Worm (Caenorhabditis elegans) whole organism, L1 larva: ENCODE results near the gene chil-3.
A peak's percentile ranks its signal among the peaks of the same experiment; 100 is the strongest.

Experiments
- C16A3.4 ChIP-seq: fragments of 150-350 bp; optimal IDR thresholded peaks from 2 replicates; lab custom pipeline; 2014; ENCODE audit warnings: missing biosample characterization, missing genetic modification characterization
- aha-1 ChIP-seq: fragments of 150-350 bp; optimal IDR thresholded peaks from 2 replicates; lab custom pipeline; 2014; ENCODE audit warnings: missing biosample characterization, missing genetic modification characterization
- aly-2 ChIP-seq: fragments of 150-350 bp; optimal IDR thresholded peaks from 2 replicates; lab custom pipeline; 2014; ENCODE audit warnings: missing biosample characterization, missing genetic modification characterization
- ama-1 ChIP-seq: fragments of 150-350 bp; optimal IDR thresholded peaks from 2 replicates; lab custom pipeline; 2014
- ceh-63 ChIP-seq: fragments of 200-800 bp; sonication (Bioruptor generic); optimal IDR thresholded peaks from 2 replicates; lab custom pipeline; 2018; ENCODE audit warnings: mild to moderate bottlenecking, missing genetic modification characterization, missing compliant biosample characterization
- ceh-82 ChIP-seq, 3 experiments: fragments of 150-350 bp in 1 of 3; sonication (generic microtip) in 2 of 3; optimal IDR thresholded peaks; 2 replicates each; lab custom pipeline; 2014 to 2017; ENCODE audit warnings: missing biosample characterization in 3 of 3, missing genetic modification characterization in 3 of 3
- ces-1 ChIP-seq: fragments of 150-350 bp; optimal IDR thresholded peaks from 2 replicates; lab custom pipeline; 2014; ENCODE audit warnings: missing biosample characterization, missing genetic modification reagents, missing genetic modification characterization
- dpl-1 ChIP-seq, 3 experiments: fragments of 150-350 bp in 2 of 3; sonication (generic microtip) in 1 of 3; optimal IDR thresholded peaks; 2 replicates each; lab custom pipeline; 2014 to 2017; ENCODE audit warnings: missing biosample characterization in 3 of 3, missing genetic modification characterization in 3 of 3, missing genetic modification reagents in 3 of 3
- dsc-1 ChIP-seq: sonication (generic microtip); optimal IDR thresholded peaks from 2 replicates; lab custom pipeline; 2016; ENCODE audit warnings: mild to moderate bottlenecking, missing genetic modification characterization, missing compliant biosample characterization
- efl-1 ChIP-seq, 4 experiments: fragments of 150-350 bp; optimal IDR thresholded peaks in 3 of 4; peaks in 1 of 4; 1 replicate in 1 of 4; 2 replicates in 3 of 4; lab custom pipeline; 2014; ENCODE audit warnings: missing biosample characterization in 2 of 4, missing genetic modification characterization in 2 of 4, missing genetic modification reagents in 2 of 4
- egl-27 ChIP-seq, 2 experiments: fragments of 150-350 bp in 1 of 2; sonication (generic microtip); optimal IDR thresholded peaks; 3 replicates each; lab custom pipeline; 2017 to 2018; ENCODE audit warnings: missing biosample characterization in 2 of 2, missing genetic modification characterization in 2 of 2, missing genetic modification reagents in 2 of 2
- elt-2 ChIP-seq: sonication (generic microtip); optimal IDR thresholded peaks from 2 replicates; lab custom pipeline; 2016; ENCODE audit warnings: missing genetic modification characterization, mild to moderate bottlenecking, inconsistent platforms, missing compliant biosample characterization, missing genetic modification reagents
- elt-3 ChIP-seq, 6 experiments: fragments of 150-350 bp in 1 of 6; sonication (generic microtip); optimal IDR thresholded peaks; 2 replicates each; lab custom pipeline; 2017 to 2018; ENCODE audit warnings: missing biosample characterization in 6 of 6, missing genetic modification characterization in 6 of 6, inconsistent platforms in 1 of 6
- fkh-10 ChIP-seq: sonication (generic microtip); optimal IDR thresholded peaks from 2 replicates; lab custom pipeline; 2017; ENCODE audit warnings: missing biosample characterization, missing genetic modification reagents, missing genetic modification characterization
- fkh-4 ChIP-seq: sonication (generic microtip); optimal IDR thresholded peaks from 2 replicates; lab custom pipeline; 2016; ENCODE audit warnings: missing compliant biosample characterization, missing genetic modification characterization, borderline replicate concordance
- grh-1 ChIP-seq: fragments of 200-800 bp; sonication (Bioruptor generic); IDR thresholded peaks from 2 replicates; pipeline ENCODE4 v1.3.6; 2022; ENCODE audit warnings: missing genetic modification reagents, missing genetic modification characterization, missing compliant biosample characterization
- hlh-17 ChIP-seq: fragments of 200-800 bp; sonication (Bioruptor generic); optimal IDR thresholded peaks from 2 replicates; lab custom pipeline; 2018; ENCODE audit warnings: missing genetic modification characterization, mild to moderate bottlenecking, missing compliant biosample characterization, moderate library complexity, borderline replicate concordance
- hpl-2 ChIP-seq: fragments of 150-350 bp; optimal IDR thresholded peaks from 2 replicates; lab custom pipeline; 2014; ENCODE audit warnings: missing biosample characterization, missing genetic modification reagents, missing genetic modification characterization
- irx-1 ChIP-seq: sonication (generic microtip); optimal IDR thresholded peaks from 2 replicates; lab custom pipeline; 2016; ENCODE audit warnings: missing genetic modification characterization, missing compliant biosample characterization
- isw-1 ChIP-seq: fragments of 200-800 bp; sonication (Bioruptor generic); IDR thresholded peaks from 2 replicates; pipeline ENCODE4 v1.3.6; 2022; ENCODE audit warnings: missing genetic modification characterization, missing compliant biosample characterization
- lin-15B ChIP-seq: fragments of 150-350 bp; sonication (generic microtip); optimal IDR thresholded peaks from 3 replicates; lab custom pipeline; 2014; ENCODE audit warnings: missing biosample characterization, missing genetic modification characterization
- lin-35 ChIP-seq, 2 experiments: fragments of 150-350 bp; optimal IDR thresholded peaks; 2 replicates each; lab custom pipeline; 2014; ENCODE audit warnings: missing biosample characterization in 2 of 2, missing genetic modification characterization in 2 of 2, missing genetic modification reagents in 2 of 2
- lir-3 ChIP-seq: sonication (generic microtip); optimal IDR thresholded peaks from 2 replicates; lab custom pipeline; 2016; ENCODE audit warnings: mild to moderate bottlenecking, missing genetic modification characterization, moderate library complexity, missing compliant biosample characterization; ENCODE audit not compliant: poor library complexity
- lsy-2 ChIP-seq, 2 experiments: fragments of 150-350 bp; optimal IDR thresholded peaks; 2 replicates each; lab custom pipeline; 2014; ENCODE audit warnings: missing biosample characterization in 2 of 2, missing genetic modification characterization in 2 of 2
- mab-9 ChIP-seq: fragments of 200-800 bp; sonication (Bioruptor generic); IDR thresholded peaks from 2 replicates; pipeline ENCODE4 v1.3.6; 2022; ENCODE audit warnings: missing genetic modification reagents, missing genetic modification characterization, missing compliant biosample characterization
- mdl-1 ChIP-seq, 2 experiments: fragments of 150-350 bp; optimal IDR thresholded peaks; 2 replicates each; lab custom pipeline; 2014 to 2017; ENCODE audit warnings: missing biosample characterization in 2 of 2, missing genetic modification characterization in 2 of 2, inconsistent platforms in 1 of 2
- mep-1 ChIP-seq: fragments of 150-350 bp; optimal IDR thresholded peaks from 2 replicates; lab custom pipeline; 2014; ENCODE audit warnings: missing biosample characterization, missing genetic modification characterization
- nhr-11 ChIP-seq: fragments of 150-350 bp; optimal IDR thresholded peaks from 2 replicates; lab custom pipeline; 2014; ENCODE audit warnings: missing biosample characterization, missing genetic modification characterization
- nhr-12 ChIP-seq: sonication (generic microtip); optimal IDR thresholded peaks from 2 replicates; lab custom pipeline; 2017; ENCODE audit warnings: missing biosample characterization, missing genetic modification characterization
- nhr-20 ChIP-seq: sonication (generic microtip); optimal IDR thresholded peaks from 2 replicates; lab custom pipeline; 2016; ENCODE audit warnings: mild to moderate bottlenecking, missing genetic modification characterization, missing compliant biosample characterization
- nhr-28 ChIP-seq: fragments of 150-350 bp; optimal IDR thresholded peaks from 2 replicates; lab custom pipeline; 2014; ENCODE audit warnings: missing biosample characterization, missing genetic modification characterization
- nhr-71 ChIP-seq: sonication (generic microtip); optimal IDR thresholded peaks from 2 replicates; lab custom pipeline; 2016; ENCODE audit warnings: mild to moderate bottlenecking, missing genetic modification characterization, moderate library complexity, missing compliant biosample characterization
- nhr-76 ChIP-seq: sonication (generic microtip); optimal IDR thresholded peaks from 2 replicates; lab custom pipeline; 2017; ENCODE audit warnings: missing biosample characterization, missing genetic modification characterization
- nhr-84 ChIP-seq: sonication (generic microtip); optimal IDR thresholded peaks from 2 replicates; lab custom pipeline; 2017; ENCODE audit warnings: missing biosample characterization, missing genetic modification characterization
- nhr-85 ChIP-seq: sonication (generic microtip); peaks from one replicate; lab custom pipeline; 2016; ENCODE audit warnings: missing genetic modification characterization, inconsistent platforms, missing compliant biosample characterization
- pax-3 ChIP-seq: fragments of 200-800 bp; sonication (Bioruptor generic); optimal IDR thresholded peaks from 2 replicates; lab custom pipeline; 2018; ENCODE audit warnings: mild to moderate bottlenecking, missing genetic modification characterization, moderate library complexity, missing compliant biosample characterization
- rnt-1 ChIP-seq: sonication (generic microtip); optimal IDR thresholded peaks from 2 replicates; lab custom pipeline; 2016; ENCODE audit warnings: mild to moderate bottlenecking, missing genetic modification characterization, moderate library complexity, missing compliant biosample characterization
- skn-1 ChIP-seq: fragments of 150-350 bp; optimal IDR thresholded peaks from 2 replicates; lab custom pipeline; 2014; ENCODE audit warnings: missing biosample characterization, missing genetic modification characterization
- snpc-4 ChIP-seq: fragments of 150-350 bp; optimal IDR thresholded peaks from 2 replicates; lab custom pipeline; 2014; ENCODE audit warnings: missing biosample characterization, missing genetic modification characterization
- snu-23 ChIP-seq: sonication (generic microtip); optimal IDR thresholded peaks from 2 replicates; lab custom pipeline; 2016; ENCODE audit warnings: missing genetic modification characterization, missing compliant biosample characterization
- sox-4 ChIP-seq: sonication (generic microtip); optimal IDR thresholded peaks from 2 replicates; lab custom pipeline; 2016; ENCODE audit warnings: missing genetic modification characterization, missing compliant biosample characterization
- tlp-1 ChIP-seq: fragments of 150-350 bp; optimal IDR thresholded peaks from 2 replicates; lab custom pipeline; 2014; ENCODE audit warnings: missing biosample characterization, missing genetic modification characterization
- xbp-1 ChIP-seq: sonication (generic microtip); optimal IDR thresholded peaks from 2 replicates; lab custom pipeline; 2016; ENCODE audit warnings: missing genetic modification characterization, missing compliant biosample characterization
- zag-1 ChIP-seq: fragments of 150-350 bp; optimal IDR thresholded peaks from 2 replicates; lab custom pipeline; 2014; ENCODE audit warnings: missing biosample characterization, missing genetic modification characterization
- ztf-4 ChIP-seq: fragments of 150-350 bp; optimal IDR thresholded peaks from 2 replicates; lab custom pipeline; 2014; ENCODE audit warnings: missing biosample characterization, missing genetic modification characterization

Gene chil-3

DNA sequence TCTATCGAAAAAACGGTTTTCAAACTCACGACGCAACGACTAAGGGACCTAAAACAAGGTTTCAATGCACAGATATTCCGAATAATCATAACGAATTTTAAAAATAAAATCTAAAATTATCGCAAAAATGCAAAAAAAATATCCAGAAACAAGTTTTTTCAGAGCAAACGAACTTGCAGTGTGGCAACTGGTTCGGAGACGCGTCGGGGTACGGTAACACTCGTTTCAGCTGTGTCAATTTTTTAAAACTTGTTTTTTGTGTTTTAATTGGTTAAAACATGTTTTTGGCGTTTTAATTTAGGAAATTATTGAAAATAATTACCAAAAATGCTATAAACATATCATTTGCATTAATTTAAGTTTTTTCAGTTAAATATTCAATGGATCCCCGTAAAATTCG is 31.1 kb upstream of the chil-3 start, which contains the start of gene C08H9.16 (continued):
- TF ChIP-seq dsc-1 (tag; lab: Kevin White, UChicago): no peak
- peak; percentile 58 for TF ChIP-seq skn-1 (tag; lab: Kevin White, UChicago)
- peak; percentile 7 for TF ChIP-seq nhr-20
- no peak for TF ChIP-seq fkh-10
- no peak for TF ChIP-seq snpc-4 (tag; lab: Kevin White, UChicago)
- peak; percentile 65 for TF ChIP-seq C16A3.4
- TF ChIP-seq mep-1 (tag; lab: Kevin White, UChicago): peak; percentile 46
- TF ChIP-seq mdl-1 (tag; optimal IDR thresholded peaks at IDR 0.05; lab: Kevin White, UChicago): no peak
- peak in 2 of 3 experiments; percentile 11 to 24 for TF ChIP-seq ceh-82 (tag; optimal IDR thresholded peaks at IDR 0.05; lab: Kevin White, UChicago)
- TF ChIP-seq nhr-11 (tag; lab: Kevin White, UChicago): no peak
- TF ChIP-seq elt-3 (tag; optimal IDR thresholded peaks at IDR 0.05; lab: Kevin White, UChicago): peak in 1 of 6 experiments; percentile 68
- no peak for TF ChIP-seq aly-2
- peak; percentile 28 for TF ChIP-seq ztf-4 (tag; lab: Kevin White, UChicago)
- TF ChIP-seq snu-23 (GFP tag; lab: Kevin White, UChicago): no peak
- TF ChIP-seq lin-15B (tag; lab: Kevin White, UChicago): peak; percentile 46
- peak; percentile 9; the same call in 1 of the 2 replicates for TF ChIP-seq isw-1 (GFP tag; lab: Robert Waterston, UW)
- no peak for TF ChIP-seq tlp-1 (tag; lab: Kevin White, UChicago)
- TF ChIP-seq lsy-2 (tag; optimal IDR thresholded peaks at IDR 0.05; lab: Kevin White, UChicago): peak; percentile 96 to 98
- TF ChIP-seq lin-35 (GFP tag; optimal IDR thresholded peaks at IDR 0.05; lab: Kevin White, UChicago): peak; percentile 30 to 71
- peak; percentile 18 for TF ChIP-seq xbp-1 (tag; lab: Kevin White, UChicago)
- no peak for TF ChIP-seq ceh-63 (GFP tag; lab: Kevin White, UChicago)
- TF ChIP-seq nhr-71 (tag; lab: Kevin White, UChicago): peak; percentile 59
- TF ChIP-seq aha-1: no peak
- TF ChIP-seq dpl-1 (GFP tag; optimal IDR thresholded peaks at IDR 0.05; lab: Kevin White, UChicago): peak; percentile 50 to 71 (median 59)
- TF ChIP-seq nhr-84 (tag; lab: Kevin White, UChicago): no peak
- TF ChIP-seq lir-3: no peak
- TF ChIP-seq elt-2 (tag; lab: Kevin White, UChicago): no peak
- TF ChIP-seq hlh-17 (GFP tag; lab: Kevin White, UChicago): no peak
- no peak for TF ChIP-seq hpl-2 (GFP tag; lab: Kevin White, UChicago)
- TF ChIP-seq zag-1 (tag; lab: Kevin White, UChicago): no peak
- no peak for TF ChIP-seq fkh-4 (tag; lab: Kevin White, UChicago)
- TF ChIP-seq ama-1 (lab: Kevin White, UChicago): no peak

DNA sequence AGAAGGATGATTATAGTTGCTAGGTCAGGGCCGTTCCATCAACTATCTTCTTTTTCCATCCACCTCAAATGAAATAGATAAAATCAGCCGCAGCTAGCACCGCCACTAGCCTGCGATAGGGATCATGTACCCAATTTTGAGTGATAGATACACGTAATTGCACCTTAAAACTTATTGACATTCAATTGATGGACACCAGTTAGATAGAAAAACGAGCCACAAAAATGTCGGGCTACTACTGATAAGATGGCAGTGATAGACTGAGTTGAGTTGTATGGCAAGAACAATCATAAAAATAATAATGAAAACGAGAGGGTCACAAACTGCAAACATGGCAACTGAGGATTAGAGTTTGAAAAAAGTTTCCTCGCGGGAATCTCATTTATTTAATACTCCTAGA is 30.5 kb upstream of the chil-3 start:
- TF ChIP-seq nhr-85: peak; percentile 1
- no peak for TF ChIP-seq irx-1
- no peak for TF ChIP-seq rnt-1 (tag; lab: Kevin White, UChicago)
- no peak for TF ChIP-seq mab-9 (GFP tag; lab: Robert Waterston, UW)
- no peak for TF ChIP-seq nhr-12
- no peak for TF ChIP-seq efl-1 (optimal IDR thresholded peaks at IDR 0.05; lab: Kevin White, UChicago)
- peak in 1 of 2 experiments; percentile 90 for TF ChIP-seq efl-1 (GFP tag; optimal IDR thresholded peaks at IDR 0.05 in 1 of 2; lab: Kevin White, UChicago)
- no peak for TF ChIP-seq ces-1
- no peak for TF ChIP-seq grh-1 (GFP tag; lab: Robert Waterston, UW)
- no peak for TF ChIP-seq pax-3 (tag; lab: Kevin White, UChicago)
- no peak for TF ChIP-seq egl-27 (tag; optimal IDR thresholded peaks at IDR 0.05; lab: Kevin White, UChicago)
- TF ChIP-seq nhr-28 (tag; lab: Kevin White, UChicago): no peak
- TF ChIP-seq sox-4 (tag; lab: Kevin White, UChicago): no peak
- TF ChIP-seq nhr-76 (tag; lab: Kevin White, UChicago): no peak
- no peak for TF ChIP-seq xbp-1 (tag; lab: Kevin White, UChicago)
